Fruit fly (Drosophila melanogaster) whole organism, wandering third instar larva: Measurements from ENCODE around the gene Ire1.

ENCODE experiments used
- Abd-B ChIP-seq: fragments of >200 bp; optimal IDR thresholded peaks from 2 replicates; lab custom pipeline; 2017; ENCODE audit warnings: missing biosample characterization, missing genetic modification characterization
- CG32264 ChIP-seq: fragments of 200-800 bp; sonication (Bioruptor generic); optimal IDR thresholded peaks from 2 replicates; lab custom pipeline; 2016; ENCODE audit warnings: missing biosample characterization, missing genetic modification characterization
- CG9705 ChIP-seq: fragments of 200-800 bp; sonication (Bioruptor generic); optimal IDR thresholded peaks from 2 replicates; lab custom pipeline; 2018; ENCODE audit warnings: missing biosample characterization, mild to moderate bottlenecking, missing genetic modification characterization
- GATAd ChIP-seq: sonication (Bioruptor generic); optimal IDR thresholded peaks from 2 replicates; lab custom pipeline; 2016; ENCODE audit warnings: missing biosample characterization, missing genetic modification characterization
- HLH106 ChIP-seq: fragments of 200-800 bp; optimal IDR thresholded peaks from 3 replicates; lab custom pipeline; 2019; ENCODE audit warnings: missing biosample characterization, mild to moderate bottlenecking, missing genetic modification characterization, moderate library complexity
- Hr83 ChIP-seq: fragments of 200-300 bp; sonication (Bioruptor generic); optimal IDR thresholded peaks from 2 replicates; lab custom pipeline; 2016; ENCODE audit warnings: missing biosample characterization, mild to moderate bottlenecking, missing genetic modification characterization, moderate library complexity; ENCODE audit not compliant: poor library complexity, severe bottlenecking
- br ChIP-seq: fragments of 200-800 bp; sonication (Bioruptor generic); optimal IDR thresholded peaks from 2 replicates; lab custom pipeline; 2016; ENCODE audit warnings: missing biosample characterization, missing genetic modification characterization
- dl ChIP-seq, 2 experiments: fragments of 175-275, 200-275 bp in 1 of 2; fragments of 200-275 bp in 1 of 2; sonication (Bioruptor generic); optimal IDR thresholded peaks; lab custom pipeline; 2018; ENCODE audit warnings: mild to moderate bottlenecking in 2 of 2, missing biosample characterization in 2 of 2, missing genetic modification characterization in 2 of 2, moderate library complexity in 2 of 2; ENCODE audit not compliant: partially characterized antibody in 2 of 2, insufficient read depth in 1 of 2
- fru ChIP-seq: fragments of 200-800 bp; sonication (Bioruptor generic); optimal IDR thresholded peaks from 3 replicates; lab custom pipeline; 2016; ENCODE audit warnings: missing biosample characterization, mild to moderate bottlenecking, missing genetic modification characterization
- h ChIP-seq: fragments of 200-800 bp; sonication (Bioruptor generic); optimal IDR thresholded peaks from 3 replicates; lab custom pipeline; 2016; ENCODE audit warnings: missing biosample characterization, mild to moderate bottlenecking, missing genetic modification characterization
- pan ChIP-seq: fragments of >200 bp; optimal IDR thresholded peaks from 2 replicates; lab custom pipeline; 2017
- sv ChIP-seq: fragments of 200-800 bp; sonication (Bioruptor generic); optimal IDR thresholded peaks from 3 replicates; lab custom pipeline; 2016; ENCODE audit warnings: missing biosample characterization, missing genetic modification characterization
- usp ChIP-seq: fragments of >200 bp; optimal IDR thresholded peaks from 2 replicates; lab custom pipeline; 2017; ENCODE audit warnings: missing biosample characterization, missing genetic modification characterization

dm6 chr3R:19816758-19817157, 44.3 kb downstream of the Ire1 start:
- TF ChIP-seq HLH106 (tag; lab: Kevin White, UChicago) (no peak), Abd-B (GFP tag; lab: Kevin White, UChicago) (no peak), CG32264 (GFP tag; lab: Kevin White, UChicago) (no peak), GATAd (GFP tag; lab: Kevin White, UChicago) (no peak), dl (GFP tag; optimal IDR thresholded peaks at IDR 0.05; lab: Kevin White, UChicago; ENCODE audit: insufficient read depth in 1 of 2, partially characterized antibody in 2 of 2) (no peak), Hr83 (GFP tag; lab: Kevin White, UChicago) (no peak), h (GFP tag; lab: Kevin White, UChicago) (no peak), fru (GFP tag; lab: Kevin White, UChicago) (no peak), CG9705 (GFP tag; lab: Kevin White, UChicago) (no peak), br (no peak), usp (no peak), pan (lab: Kevin White, UChicago) (no peak), sv (GFP tag; lab: Kevin White, UChicago) (no peak)
